Fruit fly (Drosophila melanogaster) whole organism, embryonic: ENCODE data around the gene CG31068.

Experiments
- Abd-B ChIP-seq: fragments of 200-800 bp; sonication (Bioruptor generic); optimal IDR thresholded peaks from 2 replicates; lab custom pipeline; 2018; ENCODE audit warnings: missing biosample characterization, mild to moderate bottlenecking, missing genetic modification characterization, moderate library complexity
- Antp ChIP-seq: fragments of 200-800 bp; sonication (Bioruptor generic); optimal IDR thresholded peaks from 3 replicates; lab custom pipeline; 2016; ENCODE audit warnings: missing biosample characterization, missing genetic modification characterization
- Bteb2 ChIP-seq: fragments of 200-800 bp; sonication (Bioruptor generic); optimal IDR thresholded peaks from 2 replicates; lab custom pipeline; 2016; ENCODE audit warnings: missing biosample characterization, missing genetic modification characterization
- CG10654 ChIP-seq: fragments of 200-800 bp; sonication (Bioruptor generic); optimal IDR thresholded peaks from 2 replicates; lab custom pipeline; 2016; ENCODE audit warnings: missing biosample characterization, missing genetic modification characterization
- CG11695 ChIP-seq: fragments of 200-800 bp; sonication (Bioruptor generic); IDR thresholded peaks from 3 replicates; pipeline ENCODE4 v1.3.6; 2022; ENCODE audit warnings: missing biosample characterization, missing genetic modification characterization
- CG11696 ChIP-seq: fragments of 200-800 bp; sonication (Bioruptor generic); IDR thresholded peaks from 2 replicates; pipeline ENCODE4 v1.3.6; 2022; ENCODE audit warnings: missing biosample characterization, missing genetic modification characterization
- CG12744 ChIP-seq: fragments of 200-800 bp; sonication (Bioruptor generic); optimal IDR thresholded peaks from 2 replicates; lab custom pipeline; 2016; ENCODE audit warnings: missing biosample characterization, missing genetic modification characterization
- CG1602 ChIP-seq: fragments of 200-800 bp; sonication (Bioruptor generic); optimal IDR thresholded peaks from 3 replicates; lab custom pipeline; 2016; ENCODE audit warnings: missing biosample characterization, missing genetic modification characterization
- CG16863 ChIP-seq: fragments of 200-800 bp; sonication (Bioruptor generic); optimal IDR thresholded peaks from 3 replicates; lab custom pipeline; 2016; ENCODE audit warnings: missing biosample characterization, missing genetic modification characterization
- CG17568 ChIP-seq: fragments of 200-800 bp; sonication (Bioruptor generic); optimal IDR thresholded peaks from 2 replicates; lab custom pipeline; 2018; ENCODE audit warnings: missing biosample characterization, mild to moderate bottlenecking, missing genetic modification characterization, moderate library complexity
- CG1792 ChIP-seq: fragments of 200-800 bp; sonication (Bioruptor generic); optimal IDR thresholded peaks from 2 replicates; lab custom pipeline; 2016; ENCODE audit warnings: missing biosample characterization, missing genetic modification characterization
- CG1832 ChIP-seq: fragments of 200-800 bp; sonication (Bioruptor generic); optimal IDR thresholded peaks from 2 replicates; lab custom pipeline; 2017; ENCODE audit warnings: missing biosample characterization, mild to moderate bottlenecking, missing genetic modification characterization, inconsistent platforms
- CG18764 ChIP-seq: fragments of 200-800 bp; sonication (Bioruptor generic); optimal IDR thresholded peaks from 3 replicates; lab custom pipeline; 2016; ENCODE audit warnings: missing biosample characterization, missing genetic modification characterization
- CG30403 ChIP-seq: fragments of 200-800 bp; sonication (Bioruptor generic); optimal IDR thresholded peaks from 3 replicates; lab custom pipeline; 2016; ENCODE audit warnings: missing biosample characterization, missing genetic modification characterization
- CG31441 ChIP-seq: fragments of 200-800 bp; sonication (Bioruptor generic); IDR thresholded peaks from 2 replicates; pipeline ENCODE4 v1.3.6; 2022; ENCODE audit warnings: missing biosample characterization, missing genetic modification characterization
- CG4424 ChIP-seq: fragments of 200-800 bp; sonication (Bioruptor generic); optimal IDR thresholded peaks from 3 replicates; lab custom pipeline; 2016; ENCODE audit warnings: missing biosample characterization, missing genetic modification characterization
- CG4854 ChIP-seq: fragments of 200-800 bp; sonication (Bioruptor generic); optimal IDR thresholded peaks from 2 replicates; lab custom pipeline; 2016; ENCODE audit warnings: missing biosample characterization, missing genetic modification characterization, inconsistent platforms
- CG6175 ChIP-seq: fragments of 200-800 bp; sonication (Bioruptor generic); IDR thresholded peaks from 3 replicates; pipeline ENCODE4 v1.3.6; 2022; ENCODE audit warnings: missing biosample characterization, missing genetic modification characterization
- CG7839 ChIP-seq: fragments of 200-800 bp; sonication (Bioruptor generic); optimal IDR thresholded peaks from 3 replicates; lab custom pipeline; 2018; ENCODE audit warnings: missing biosample characterization, mild to moderate bottlenecking, missing genetic modification characterization, moderate library complexity
- CG8089 ChIP-seq: fragments of 200-800 bp; sonication (Bioruptor generic); optimal IDR thresholded peaks from 3 replicates; lab custom pipeline; 2016; ENCODE audit warnings: missing biosample characterization, missing genetic modification characterization
- CG8281 ChIP-seq: fragments of 200-800 bp; sonication (Bioruptor generic); optimal IDR thresholded peaks from 2 replicates; lab custom pipeline; 2018; ENCODE audit warnings: missing biosample characterization, mild to moderate bottlenecking, missing genetic modification characterization, moderate library complexity
- CG8290 ChIP-seq, 3 experiments: fragments of 200-800 bp; sonication (Bioruptor generic); optimal IDR thresholded peaks; 2 replicates each; lab custom pipeline; 2016 to 2019; ENCODE audit warnings: missing biosample characterization in 3 of 3, missing genetic modification characterization in 3 of 3, mild to moderate bottlenecking in 2 of 3, moderate library complexity in 1 of 3
- CkIIα-i1 ChIP-seq: fragments of 200-800 bp; sonication (Bioruptor generic); IDR thresholded peaks from 2 replicates; pipeline ENCODE4 v1.3.6; 2022; ENCODE audit warnings: missing biosample characterization, missing genetic modification characterization
- Dp ChIP-seq: fragments of 200-800 bp; sonication (Bioruptor generic); optimal IDR thresholded peaks from 2 replicates; lab custom pipeline; 2018; ENCODE audit warnings: missing biosample characterization, mild to moderate bottlenecking, missing genetic modification characterization, moderate library complexity
- Ets65A ChIP-seq: fragments of 200-800 bp; sonication (Bioruptor generic); peaks from one replicate; lab custom pipeline; 2016; ENCODE audit warnings: missing biosample characterization, missing genetic modification characterization
- Ets97D ChIP-seq: fragments of 200-800 bp; sonication (Bioruptor generic); optimal IDR thresholded peaks from 3 replicates; lab custom pipeline; 2016; ENCODE audit warnings: missing biosample characterization, missing genetic modification characterization
- Lhr ChIP-seq: fragments of 200-800 bp; sonication (Bioruptor generic); optimal IDR thresholded peaks from 3 replicates; lab custom pipeline; 2017; ENCODE audit warnings: mild to moderate bottlenecking, missing biosample characterization, missing genetic modification reagents, missing genetic modification characterization
- Lim3 ChIP-seq: fragments of 200-800 bp; sonication (Bioruptor generic); IDR thresholded peaks from 2 replicates; pipeline ENCODE4 v1.3.6; 2022; ENCODE audit warnings: missing biosample characterization, missing genetic modification characterization
- Mad ChIP-seq: fragments of 200-800 bp; sonication (Bioruptor generic); optimal IDR thresholded peaks from 2 replicates; lab custom pipeline; 2016; ENCODE audit warnings: missing biosample characterization, missing genetic modification characterization
- Med ChIP-seq: fragments of 200-800 bp; sonication (Bioruptor generic); peaks from one replicate; lab custom pipeline; 2016; ENCODE audit warnings: missing biosample characterization, missing genetic modification characterization, mild to moderate bottlenecking, inconsistent platforms, moderate library complexity
- NK7.1 ChIP-seq: fragments of 200-800 bp; sonication (Bioruptor generic); optimal IDR thresholded peaks from 3 replicates; lab custom pipeline; 2016; ENCODE audit warnings: missing biosample characterization, missing genetic modification characterization
- Trl ChIP-seq, 3 experiments: fragments of >200 bp in 2 of 3; fragments of 200-800 bp in 1 of 3; sonication (Bioruptor generic) in 1 of 3; optimal IDR thresholded peaks; 2 replicates in 1 of 3; 3 replicates in 2 of 3; lab custom pipeline; 2016 to 2017; ENCODE audit warnings: missing biosample characterization in 1 of 3, missing genetic modification characterization in 1 of 3
- YL-1 ChIP-seq: fragments of 200-800 bp; sonication (Bioruptor generic); optimal IDR thresholded peaks from 3 replicates; lab custom pipeline; 2017; ENCODE audit warnings: missing biosample characterization, mild to moderate bottlenecking, missing genetic modification characterization
- aop ChIP-seq: fragments of 200-800 bp; sonication (Bioruptor generic); IDR thresholded peaks from 2 replicates; pipeline ENCODE4 v1.3.6; 2022; ENCODE audit warnings: missing biosample characterization, missing genetic modification characterization
- bigmax ChIP-seq: fragments of 200-800 bp; sonication (Bioruptor generic); optimal IDR thresholded peaks from 2 replicates; lab custom pipeline; 2018; ENCODE audit warnings: missing biosample characterization, mild to moderate bottlenecking, missing genetic modification characterization
- bsh ChIP-seq, 2 experiments: fragments of 200-800 bp; sonication (Bioruptor generic); optimal IDR thresholded peaks; 2 replicates each; lab custom pipeline; 2017 to 2018; ENCODE audit warnings: mild to moderate bottlenecking in 2 of 2, missing biosample characterization in 2 of 2, missing genetic modification characterization in 2 of 2, moderate library complexity in 1 of 2
- chinmo ChIP-seq: fragments of 200-800 bp; sonication (Bioruptor generic); IDR thresholded peaks from 4 replicates; pipeline ENCODE4 v1.3.6; 2022; ENCODE audit warnings: missing biosample characterization, missing genetic modification characterization; ENCODE audit not compliant: partially characterized antibody
- disco-r ChIP-seq: fragments of 200-800 bp; sonication (Bioruptor generic); optimal IDR thresholded peaks from 2 replicates; lab custom pipeline; 2016; ENCODE audit warnings: missing biosample characterization, missing genetic modification characterization
- dm ChIP-seq: fragments of 200-800 bp; sonication (Bioruptor generic); optimal IDR thresholded peaks from 3 replicates; lab custom pipeline; 2016; ENCODE audit warnings: missing biosample characterization, missing genetic modification characterization
- dpn ChIP-seq, 2 experiments: fragments of 200-800 bp; sonication (Bioruptor generic); optimal IDR thresholded peaks; 3 replicates each; lab custom pipeline; 2016; ENCODE audit warnings: missing biosample characterization in 2 of 2, missing genetic modification characterization in 2 of 2
- hth ChIP-seq: fragments of >200 bp; optimal IDR thresholded peaks from 2 replicates; lab custom pipeline; 2017; ENCODE audit warnings: inconsistent platforms
- knrl ChIP-seq: fragments of 200-800 bp; sonication (Bioruptor generic); IDR thresholded peaks from 3 replicates; pipeline ENCODE4 v1.3.6; 2022; ENCODE audit warnings: missing biosample characterization, missing genetic modification characterization; ENCODE audit not compliant: partially characterized antibody
- pnt ChIP-seq: fragments of 200-800 bp; sonication (Bioruptor generic); optimal IDR thresholded peaks from 3 replicates; lab custom pipeline; 2016; ENCODE audit warnings: missing biosample characterization, missing genetic modification characterization
- seq ChIP-seq: fragments of 200-800 bp; sonication (Bioruptor generic); IDR thresholded peaks from 2 replicates; pipeline ENCODE4 v1.3.6; 2022; ENCODE audit warnings: missing biosample characterization, missing genetic modification characterization
- sna ChIP-seq: fragments of 200-800 bp; sonication (Bioruptor generic); IDR thresholded peaks from 2 replicates; pipeline ENCODE4 v1.3.6; 2022; ENCODE audit warnings: missing biosample characterization, missing genetic modification characterization; ENCODE audit not compliant: partially characterized antibody
- tll ChIP-seq, 2 experiments: fragments of 200-800 bp in 1 of 2; fragments of >200 bp in 1 of 2; sonication (Bioruptor generic) in 1 of 2; optimal IDR thresholded peaks; 2 replicates each; lab custom pipeline; 2017 to 2019; ENCODE audit warnings: missing biosample characterization in 2 of 2, missing genetic modification characterization in 2 of 2, mild to moderate bottlenecking in 1 of 2, moderate library complexity in 1 of 2
- tup ChIP-seq: fragments of 200-800 bp; sonication (Bioruptor generic); optimal IDR thresholded peaks from 2 replicates; lab custom pipeline; 2016; ENCODE audit warnings: missing biosample characterization, mild to moderate bottlenecking, missing genetic modification characterization, moderate library complexity
- twi ChIP-seq: fragments of 200-800 bp; optimal IDR thresholded peaks from 2 replicates; lab custom pipeline; 2019; ENCODE audit warnings: missing biosample characterization, mild to moderate bottlenecking, missing genetic modification characterization, moderate library complexity
- tx ChIP-seq: fragments of 200-800 bp; sonication (Bioruptor generic); optimal IDR thresholded peaks from 2 replicates; lab custom pipeline; 2016; ENCODE audit warnings: missing biosample characterization, missing genetic modification characterization
- unc-4 ChIP-seq: fragments of 200-800 bp; sonication (Bioruptor generic); IDR thresholded peaks from 2 replicates; pipeline ENCODE4 v1.3.6; 2022; ENCODE audit warnings: missing biosample characterization, missing genetic modification characterization; ENCODE audit not compliant: partially characterized antibody

CG31068 gene

DNA sequence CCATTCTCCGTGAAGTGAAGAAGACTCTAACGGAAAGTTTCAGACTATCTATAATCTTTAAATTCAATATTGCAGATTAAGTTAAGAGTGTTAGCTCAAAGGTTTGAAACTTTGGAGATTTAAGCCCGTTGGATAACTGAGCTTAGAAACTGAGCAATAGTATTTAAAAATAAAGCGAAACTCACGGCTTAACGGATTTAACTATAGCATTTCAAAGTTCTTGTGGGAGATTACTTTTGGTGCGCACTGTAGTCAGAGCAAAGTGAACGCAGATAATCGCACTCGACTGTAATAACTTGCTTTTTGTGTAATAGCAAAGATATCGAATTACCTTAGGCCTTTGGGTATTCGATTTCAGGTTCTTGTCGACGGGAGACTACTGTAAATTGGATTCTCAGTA lies 48.8 kb downstream of the CG31068 start, which contains the start of gene mrt (continued):
- TF ChIP-seq aop (GFP tag; lab: Robert Waterston, UW) (no peak), CG4854 (GFP tag; lab: Kevin White, UChicago) (no peak), hth (lab: Kevin White, UChicago) (no peak), unc-4 (no peak), seq (GFP tag; lab: Robert Waterston, UW) (0 out of 2 replicates have a peak, but pooled peaks have one; percentile 33), dpn (GFP tag; optimal IDR thresholded peaks at IDR 0.05; lab: Kevin White, UChicago) (peak; percentile 48 to 49), CG6175 (GFP tag; lab: Robert Waterston, UW) (no peak; the same call in 2 of the 3 replicates), CG8290 (GFP tag; optimal IDR thresholded peaks at IDR 0.05; lab: Kevin White, UChicago) (peak; percentile 21), CG8290 (tag; optimal IDR thresholded peaks at IDR 0.05; lab: Kevin White, UChicago) (peak in 1 of 2 experiments; percentile 55), Lhr (no peak), Dp (GFP tag; lab: Kevin White, UChicago) (no peak), pnt (no peak), CG1792 (GFP tag; lab: Kevin White, UChicago) (peak; percentile 10), Trl (optimal IDR thresholded peaks at IDR 0.05; lab: Kevin White, UChicago) (no peak), Trl (GFP tag; optimal IDR thresholded peaks at IDR 0.05; lab: Kevin White, UChicago) (peak; percentile 47), CG16863 (GFP tag; lab: Kevin White, UChicago) (peak; percentile 38), disco-r (GFP tag; lab: Kevin White, UChicago) (peak; percentile 48), Abd-B (GFP tag; lab: Kevin White, UChicago) (no peak), CkIIα-i1 (GFP tag; lab: Robert Waterston, UW) (no peak), Ets65A (GFP tag; lab: Kevin White, UChicago) (peak; percentile 94), CG30403 (GFP tag; lab: Kevin White, UChicago) (peak; percentile 70), chinmo (no peak), tup (GFP tag; lab: Kevin White, UChicago) (no peak), CG1832 (GFP tag; lab: Kevin White, UChicago) (no peak), tx (GFP tag; lab: Kevin White, UChicago) (peak; percentile 50), CG10654 (GFP tag; lab: Kevin White, UChicago) (peak; percentile 7), knrl (GFP tag; lab: Robert Waterston, UW) (no peak), Ets97D (no peak), NK7.1 (GFP tag; lab: Kevin White, UChicago) (no peak), Antp (peak; percentile 69), CG11695 (0 out of 3 replicates have a peak, but pooled peaks have one; percentile 43), Mad (GFP tag; lab: Kevin White, UChicago) (no peak), twi (no peak), CG8089 (peak; percentile 33), CG31441 (GFP tag; lab: Robert Waterston, UW) (0 out of 2 replicates have a peak, but pooled peaks have one; percentile 27), CG7839 (tag; lab: Kevin White, UChicago) (peak; percentile 71), CG1602 (GFP tag; lab: Kevin White, UChicago) (peak; percentile 29), CG8281 (peak; percentile 10), CG18764 (no peak), dm (GFP tag; lab: Kevin White, UChicago) (no peak), CG17568 (GFP tag; lab: Kevin White, UChicago) (no peak), bigmax (no peak), CG4424 (peak; percentile 57), Med (GFP tag; lab: Kevin White, UChicago) (peak; percentile 96), sna (no peak), CG12744 (GFP tag; lab: Kevin White, UChicago) (peak; percentile 27), tll (GFP tag; optimal IDR thresholded peaks at IDR 0.05; lab: Kevin White, UChicago) (no peak), bsh (GFP tag; optimal IDR thresholded peaks at IDR 0.05; lab: Kevin White, UChicago) (peak in 1 of 2 experiments; percentile 35), YL-1 (no peak), Lim3 (GFP tag; lab: Robert Waterston, UW) (no peak), CG11696 (GFP tag; lab: Robert Waterston, UW) (no peak), Bteb2 (GFP tag; lab: Kevin White, UChicago) (peak; percentile 52)
